Fruit fly (Drosophila melanogaster): Measurements from ENCODE around the gene CG1582.

The CG1582 gene

dm6 chrX:10905047-10905446, 5.9 kb upstream of the CG1582 start (continued):
- peak; percentile 28 for TF ChIP-seq Lhr (GFP tag; optimal IDR thresholded peaks at IDR 0.05)
- TF ChIP-seq chif (GFP tag; optimal IDR thresholded peaks at IDR 0.05): peak; percentile 48 to 69
- no peak for TF ChIP-seq CG31365 (tag; optimal IDR thresholded peaks at IDR 0.05)
- TF ChIP-seq cad (GFP tag; optimal IDR thresholded peaks at IDR 0.05): no peak
- no peak for TF ChIP-seq YL-1 (GFP tag; optimal IDR thresholded peaks at IDR 0.05)
- no peak for TF ChIP-seq br (optimal IDR thresholded peaks at IDR 0.05)
- peak; percentile 35 for TF ChIP-seq repo (GFP tag; optimal IDR thresholded peaks at IDR 0.05)
- peak; percentile 33; the same call in 1 of the 2 replicates for TF ChIP-seq E2f2 (GFP tag; IDR thresholded peaks at IDR 0.05)
- no peak for TF ChIP-seq bowl (GFP tag; IDR thresholded peaks at IDR 0.05)
- peak; percentile 43 for TF ChIP-seq CG12219 (GFP tag; optimal IDR thresholded peaks at IDR 0.05)
- TF ChIP-seq dpn (GFP tag; optimal IDR thresholded peaks at IDR 0.05): peak; percentile 37 to 44
- peak; percentile 39 for TF ChIP-seq Side (GFP tag; optimal IDR thresholded peaks at IDR 0.05)
- TF ChIP-seq CG3838 (GFP tag; optimal IDR thresholded peaks at IDR 0.05): no peak
- TF ChIP-seq crc (GFP tag; optimal IDR thresholded peaks at IDR 0.05): no peak
- TF ChIP-seq CG2199 (GFP tag; IDR thresholded peaks at IDR 0.05): 0 out of 3 replicates have a peak, but pooled peaks have one; percentile 21
- TF ChIP-seq CG18262 (tag; optimal IDR thresholded peaks at IDR 0.05): peak; percentile 80
- TF ChIP-seq CG8290 (GFP tag; optimal IDR thresholded peaks at IDR 0.05): no peak
- TF ChIP-seq CG8290 (tag; optimal IDR thresholded peaks at IDR 0.05): peak in 1 of 2 experiments; percentile 7
- TF ChIP-seq ap (GFP tag; IDR thresholded peaks at IDR 0.05): 0 out of 2 replicates have a peak, but pooled peaks have one; percentile 32
- peak; percentile 16 for TF ChIP-seq CHES-1-like (GFP tag; optimal IDR thresholded peaks at IDR 0.05)
- no peak for TF ChIP-seq CrebB (tag; optimal IDR thresholded peaks at IDR 0.05)
- TF ChIP-seq CG7372 (GFP tag; IDR thresholded peaks at IDR 0.05): no peak
- no peak for TF ChIP-seq Lim3 (GFP tag; IDR thresholded peaks at IDR 0.05)
- TF ChIP-seq HLH54F (GFP tag; optimal IDR thresholded peaks at IDR 0.05): peak; percentile 29
- TF ChIP-seq CG8089 (GFP tag; optimal IDR thresholded peaks at IDR 0.05): peak; percentile 56
- TF ChIP-seq B-H1 (GFP tag; IDR thresholded peaks at IDR 0.05): no peak; the same call in 2 of the 3 replicates
- TF ChIP-seq CG12391 (tag; optimal IDR thresholded peaks at IDR 0.05): peak; percentile 63
- TF ChIP-seq mld (GFP tag; IDR thresholded peaks at IDR 0.05; ENCODE audit: partially characterized antibody): no peak
- TF ChIP-seq CG3407 (GFP tag; optimal IDR thresholded peaks at IDR 0.05): peak; percentile 45
- TF ChIP-seq zen (tag; optimal IDR thresholded peaks at IDR 0.05): peak; percentile 60
- TF ChIP-seq Ada2b (GFP tag; IDR thresholded peaks at IDR 0.05): peak; percentile 59
- peak; percentile 81 for TF ChIP-seq CG31441 (GFP tag; IDR thresholded peaks at IDR 0.05)
- TF ChIP-seq Fer2 (tag; optimal IDR thresholded peaks at IDR 0.05): no peak
- peak; percentile 49 for TF ChIP-seq Meics (GFP tag; optimal IDR thresholded peaks at IDR 0.05)
- TF ChIP-seq tx (GFP tag; optimal IDR thresholded peaks at IDR 0.05): peak; percentile 44
- TF ChIP-seq Neu2 (GFP tag; optimal IDR thresholded peaks at IDR 0.05; ENCODE audit: borderline replicate concordance): no peak
- TF ChIP-seq NC2β (GFP tag; optimal IDR thresholded peaks at IDR 0.05): peak; percentile 69
- peak; percentile 16 for TF ChIP-seq CG12155 (GFP tag; optimal IDR thresholded peaks at IDR 0.05)
- no peak for TF ChIP-seq sc (optimal IDR thresholded peaks at IDR 0.05)
- peak; percentile 67 for TF ChIP-seq sc (GFP tag; optimal IDR thresholded peaks at IDR 0.05)
- TF ChIP-seq pros (GFP tag; optimal IDR thresholded peaks at IDR 0.05): peak; percentile 5
- TF ChIP-seq CG9876 (GFP tag; optimal IDR thresholded peaks at IDR 0.05): no peak
- no peak for TF ChIP-seq kni (GFP tag; optimal IDR thresholded peaks at IDR 0.05)
- peak; percentile 49 for TF ChIP-seq Hr3 (GFP tag; optimal IDR thresholded peaks at IDR 0.05)
- TF ChIP-seq CG3281 (GFP tag; optimal IDR thresholded peaks at IDR 0.05): peak; percentile 38
- TF ChIP-seq Gug (GFP tag; IDR thresholded peaks at IDR 0.05): peak; percentile 33; the same call in 1 of the 4 replicates
- TF ChIP-seq CG16863 (GFP tag; optimal IDR thresholded peaks at IDR 0.05): peak; percentile 58
- peak; percentile 26 for TF ChIP-seq CG15011 (GFP tag; optimal IDR thresholded peaks at IDR 0.05)
- peak; percentile 83 for TF ChIP-seq CG10979 (tag; optimal IDR thresholded peaks at IDR 0.05)
- TF ChIP-seq CG17612 (GFP tag; IDR thresholded peaks at IDR 0.05): no peak
- TF ChIP-seq Nf-YA (GFP tag; IDR thresholded peaks at IDR 0.05): peak; percentile 30; the same call in 1 of the 2 replicates
- no peak for TF ChIP-seq ftz-f1 (GFP tag; optimal IDR thresholded peaks at IDR 0.05)
- no peak for TF ChIP-seq salm (tag; optimal IDR thresholded peaks at IDR 0.05)

Measured in whole organism, embryonic.